Worm (Caenorhabditis elegans): ENCODE data around the gene cut-6.

The cut-6 gene

DNA sequence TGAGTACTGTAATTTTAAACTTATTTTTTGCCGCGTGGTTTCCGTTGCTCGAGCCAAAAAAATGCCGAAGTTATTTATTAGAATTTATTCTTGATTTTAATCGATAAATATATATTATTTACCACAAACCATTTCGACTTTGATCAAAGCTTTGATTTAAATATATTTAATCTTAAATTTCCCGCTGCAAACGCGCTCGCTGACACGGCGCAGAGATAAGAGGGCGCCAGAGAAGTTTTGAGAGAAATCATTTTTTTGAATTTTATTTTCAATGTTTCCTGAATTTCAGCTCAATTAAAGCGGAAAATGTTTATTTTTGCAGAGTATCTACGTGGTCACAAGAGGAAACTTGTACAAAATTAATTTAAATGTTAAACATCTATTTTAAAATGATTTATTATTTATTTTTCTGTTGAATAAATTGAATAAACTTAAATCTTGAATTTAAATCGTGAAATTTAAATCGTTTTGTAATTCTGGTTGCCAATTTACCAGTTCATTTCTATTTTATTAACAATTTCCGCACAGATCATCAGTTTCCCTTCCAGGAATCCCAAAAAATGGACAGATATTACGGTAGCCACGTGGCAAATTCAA, 15.3 kb upstream of the cut-6 start, which contains the start of gene com-1 (continued):
- no peak for TF ChIP-seq egl-27 (tag; optimal IDR thresholded peaks at IDR 0.05)
- TF ChIP-seq F44E2.7 (GFP tag; IDR thresholded peaks at IDR 0.05) = no peak
- TF ChIP-seq tag-97 (GFP tag; IDR thresholded peaks at IDR 0.05) = no peak
- TF ChIP-seq daf-8 (GFP tag; IDR thresholded peaks at IDR 0.05) = no peak
- TF ChIP-seq T26A8.4 (GFP tag; IDR thresholded peaks at IDR 0.05) = no peak
- TF ChIP-seq zfp-3 (GFP tag; conservative IDR thresholded peaks at IDR 0.05) = no peak
- TF ChIP-seq zfp-2 (tag; optimal IDR thresholded peaks at IDR 0.05) = no peak
- peak; percentile 52 for TF ChIP-seq dpl-1 (GFP tag; optimal IDR thresholded peaks at IDR 0.05)
- peak in 1 of 2 experiments; percentile 7 for TF ChIP-seq daf-16 (GFP tag; optimal IDR thresholded peaks at IDR 0.05)
- no peak for TF ChIP-seq daf-16 (tag; optimal IDR thresholded peaks at IDR 0.05)
- no peak for TF ChIP-seq ztf-11 (tag; optimal IDR thresholded peaks at IDR 0.05)
- TF ChIP-seq rbr-2 (tag; optimal IDR thresholded peaks at IDR 0.05) = peak; percentile 12
- no peak for TF ChIP-seq nhr-41 (GFP tag; IDR thresholded peaks at IDR 0.05)
- no peak for TF ChIP-seq Y105C5A.15 (GFP tag; IDR thresholded peaks at IDR 0.05)
- TF ChIP-seq lin-38 (GFP tag; IDR thresholded peaks at IDR 0.05) = peak; percentile 92
- TF ChIP-seq pqm-1 (tag; optimal IDR thresholded peaks at IDR 0.05) = no peak
- no peak for TF ChIP-seq unc-62 (GFP tag; optimal IDR thresholded peaks at IDR 0.05 in 1 of 2)
- no peak for TF ChIP-seq unc-62 (tag; optimal IDR thresholded peaks at IDR 0.05)

DNA sequence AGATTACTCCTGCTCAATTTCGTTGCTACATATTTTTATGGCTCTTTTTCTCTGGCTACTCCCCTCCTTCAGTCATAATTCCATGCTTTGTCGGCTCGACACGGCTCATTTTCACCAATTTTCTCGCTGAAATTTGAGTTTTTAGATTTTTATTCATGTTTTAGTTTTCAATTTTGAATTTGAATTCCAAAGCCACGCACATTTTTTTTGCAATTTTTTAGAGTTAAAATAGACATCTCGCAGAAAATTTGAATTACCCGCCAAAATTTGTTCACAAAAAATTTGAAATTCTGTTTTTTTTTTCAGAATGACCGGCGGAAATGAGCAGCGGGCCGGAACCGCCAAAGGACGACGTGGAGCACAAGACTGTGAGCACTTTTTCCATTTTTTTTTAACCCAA, 8.9 kb upstream of the cut-6 start, which contains the start of gene unc-119:
Gene unc-119 (plus strand): TSS at position 301 of the 400 bp plus-strand sequence.
- TF ChIP-seq ceh-32 (tag; optimal IDR thresholded peaks at IDR 0.05; ENCODE audit: poor library complexity) (no peak), nhr-237 (tag; optimal IDR thresholded peaks at IDR 0.05) (no peak), lsy-2 (tag; optimal IDR thresholded peaks at IDR 0.05) (no peak), nhr-76 (tag; optimal IDR thresholded peaks at IDR 0.05) (no peak), T26A8.4 (GFP tag; IDR thresholded peaks at IDR 0.05) (no peak), nhr-77 (tag; optimal IDR thresholded peaks at IDR 0.05) (no peak), ceh-20 (GFP tag; IDR thresholded peaks at IDR 0.05) (no peak), mdt-29 (GFP tag; IDR thresholded peaks at IDR 0.05) (no peak)

DNA sequence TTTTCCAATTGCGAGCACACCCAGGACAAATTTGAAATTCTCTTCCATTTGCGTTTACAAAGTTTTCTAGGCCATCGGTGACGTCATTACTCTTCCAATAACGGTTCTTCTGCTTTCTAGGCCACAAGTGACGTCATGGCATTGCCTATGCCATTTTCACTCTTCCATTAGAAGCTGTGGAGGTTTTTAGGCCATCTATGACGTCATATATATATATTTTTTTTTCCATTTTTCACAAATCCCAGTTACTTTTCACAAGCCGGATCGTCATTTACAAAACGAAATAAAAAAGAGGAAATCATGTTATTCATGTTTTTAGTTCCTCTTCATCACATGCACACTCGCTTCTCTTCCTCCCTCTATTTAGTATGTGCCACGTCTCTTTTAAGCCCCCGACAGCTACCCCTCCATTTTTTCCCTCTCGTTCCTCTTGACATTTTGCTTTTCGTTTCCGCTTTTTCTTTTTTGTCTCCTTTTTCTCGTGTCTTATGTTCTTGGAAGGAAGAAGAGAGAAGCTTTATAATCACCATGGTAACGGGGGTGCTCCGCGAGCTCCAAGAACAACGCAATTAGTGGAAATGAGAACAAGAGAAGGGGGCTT, 8.2 kb upstream of the cut-6 start:
- TF ChIP-seq hlh-30 (tag; optimal IDR thresholded peaks at IDR 0.05; ENCODE audit: insufficient read depth) (peak; percentile 67), lsy-2 (tag; optimal IDR thresholded peaks at IDR 0.05) (peak in 1 of 2 experiments; percentile 55), ceh-20 (GFP tag; IDR thresholded peaks at IDR 0.05) (no peak), mdt-29 (GFP tag; IDR thresholded peaks at IDR 0.05) (no peak), zag-1 (tag; optimal IDR thresholded peaks at IDR 0.05) (no peak), mep-1 (tag; optimal IDR thresholded peaks at IDR 0.05) (peak; percentile 47), unc-62 (GFP tag; optimal IDR thresholded peaks at IDR 0.05 in 1 of 2) (peak in 1 of 2 experiments; percentile 78), unc-62 (tag; optimal IDR thresholded peaks at IDR 0.05) (no peak), mes-2 (tag; optimal IDR thresholded peaks at IDR 0.05; ENCODE audit: poor library complexity, severe bottlenecking) (peak; percentile 1), mdl-1 (tag; optimal IDR thresholded peaks at IDR 0.05) (peak in 1 of 2 experiments; percentile 57), T20F7.1 (GFP tag; optimal IDR thresholded peaks at IDR 0.05) (no peak), rbr-2 (tag; optimal IDR thresholded peaks at IDR 0.05) (peak; percentile 46), nhr-76 (tag; optimal IDR thresholded peaks at IDR 0.05) (no peak), hmg-1.1 (GFP tag; IDR thresholded peaks at IDR 0.05) (0 out of 2 replicates have a peak, but pooled peaks have one; percentile 20), fkh-10 (GFP tag; optimal IDR thresholded peaks at IDR 0.05) (peak; percentile 76), nhr-11 (tag; optimal IDR thresholded peaks at IDR 0.05) (peak; percentile 77), zip-11 (GFP tag; IDR thresholded peaks at IDR 0.05) (no peak)

Data from whole organism, L4 larva.